Worm (Caenorhabditis elegans): ENCODE results near the gene Y25C1A.13.

DNA sequence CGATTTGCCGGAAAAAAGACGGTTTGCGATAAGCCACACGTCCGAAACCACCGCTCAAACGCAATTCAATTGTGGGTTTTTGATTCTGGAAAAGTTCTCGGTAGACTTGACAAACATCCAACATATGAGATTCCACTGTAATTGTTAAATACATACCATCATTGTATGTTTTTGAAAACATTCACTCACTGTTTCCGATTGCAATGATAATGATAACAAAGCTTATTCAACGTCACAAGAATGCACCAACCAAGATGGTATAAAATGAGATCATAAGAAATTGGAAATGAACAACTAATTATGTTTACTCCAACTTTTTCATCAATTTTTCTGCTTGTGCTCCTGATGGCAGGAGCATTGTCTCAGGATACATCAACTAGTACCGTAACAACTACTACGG lies 5.3 kb downstream of the Y25C1A.13 start, which contains the start of gene clec-122:
- TF ChIP-seq cebp-1 (GFP tag; IDR thresholded peaks at IDR 0.05) (no peak), cebp-1 (tag; optimal IDR thresholded peaks at IDR 0.05) (no peak), akir-1 (GFP tag; optimal IDR thresholded peaks at IDR 0.05) (no peak)

Data from whole organism, young adult.